Fruit fly (Drosophila melanogaster): ENCODE measurements around the gene CG13392.

DNA sequence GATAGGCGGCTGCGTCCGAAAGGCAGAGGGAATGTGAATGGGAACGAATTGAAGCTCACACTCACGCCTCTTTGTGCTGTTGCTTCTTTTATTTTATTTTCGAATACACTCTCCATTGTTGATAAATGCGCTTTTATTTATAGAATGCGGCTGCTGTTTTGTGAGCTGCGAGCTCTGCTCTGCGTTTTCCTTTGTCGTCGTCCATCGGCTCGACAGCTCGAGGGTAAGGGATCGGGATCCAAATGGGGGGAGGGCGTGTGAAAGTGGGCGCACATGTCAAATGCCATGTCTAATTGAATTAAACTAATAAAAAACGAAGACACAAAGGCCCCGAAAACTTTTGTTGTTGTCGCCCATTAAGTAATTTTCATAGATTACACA lies 41.5 kb upstream of the CG13392 start:
- TF ChIP-seq CG8301 (tag; optimal IDR thresholded peaks at IDR 0.05) (no peak), CG34367 (tag; optimal IDR thresholded peaks at IDR 0.05) (no peak), CG8159 (tag; optimal IDR thresholded peaks at IDR 0.05) (no peak), CG13204 (GFP tag; optimal IDR thresholded peaks at IDR 0.05) (peak; percentile 37), CG32121 (GFP tag; IDR thresholded peaks at IDR 0.05) (no peak), Ets98B (GFP tag; IDR thresholded peaks at IDR 0.05) (no peak), EcR (GFP tag; optimal IDR thresholded peaks at IDR 0.05) (peak; percentile 78), D1 (tag; optimal IDR thresholded peaks at IDR 0.05) (no peak), Pif1B (GFP tag; optimal IDR thresholded peaks at IDR 0.05) (no peak), CG12605 (GFP tag; IDR thresholded peaks at IDR 0.05) (no peak), CG10348 (GFP tag; IDR thresholded peaks at IDR 0.05) (no peak), CG9948 (tag; optimal IDR thresholded peaks at IDR 0.05) (no peak), rn (GFP tag; IDR thresholded peaks at IDR 0.05) (no peak)
